Worm (Caenorhabditis elegans): Measurements from ENCODE around the gene grl-22.

grl-22 gene

ce11 chrIII:5367995-5368899 lies 45.6 kb downstream of the grl-22 start, which contains the start of gene dhs-9 (continued):
- TF ChIP-seq unc-86 (tag; optimal IDR thresholded peaks at IDR 0.05) (no peak), vab-15 (tag; optimal IDR thresholded peaks at IDR 0.05) (no peak), egl-13 (tag; optimal IDR thresholded peaks at IDR 0.05) (no peak), nhr-84 (tag; optimal IDR thresholded peaks at IDR 0.05) (no peak), ets-5 (GFP tag; IDR thresholded peaks at IDR 0.05) (no peak), mdl-1 (tag; optimal IDR thresholded peaks at IDR 0.05) (peak in 1 of 2 experiments; percentile 1), fkh-10 (GFP tag; optimal IDR thresholded peaks at IDR 0.05) (no peak), ceh-88 (GFP tag; IDR thresholded peaks at IDR 0.05) (no peak), lin-13 (GFP tag; optimal IDR thresholded peaks at IDR 0.05) (no peak), sox-4 (tag; optimal IDR thresholded peaks at IDR 0.05) (no peak), nhr-11 (tag; optimal IDR thresholded peaks at IDR 0.05) (no peak), ceh-82 (tag; optimal IDR thresholded peaks at IDR 0.05) (no peak), ama-1 (optimal IDR thresholded peaks at IDR 0.05) (no peak), nhr-90 (tag; optimal IDR thresholded peaks at IDR 0.05; ENCODE audit: poor library complexity) (peak; percentile 21), unc-130 (tag; optimal IDR thresholded peaks at IDR 0.05) (no peak), mep-1 (tag; optimal IDR thresholded peaks at IDR 0.05) (peak; percentile 34), pqm-1 (tag; optimal IDR thresholded peaks at IDR 0.05) (no peak), nhr-76 (tag; optimal IDR thresholded peaks at IDR 0.05) (no peak), nhr-77 (tag; optimal IDR thresholded peaks at IDR 0.05) (no peak), tbx-2 (tag; optimal IDR thresholded peaks at IDR 0.05) (no peak), grh-1 (GFP tag; IDR thresholded peaks at IDR 0.05) (no peak), elt-2 (tag; optimal IDR thresholded peaks at IDR 0.05) (peak; percentile 44), nhr-47 (tag; optimal IDR thresholded peaks at IDR 0.05) (no peak), ztf-11 (tag; optimal IDR thresholded peaks at IDR 0.05) (no peak), C34B4.2 (tag; optimal IDR thresholded peaks at IDR 0.05) (no peak), isw-1 (GFP tag; IDR thresholded peaks at IDR 0.05) (no peak), unc-98 (GFP tag; IDR thresholded peaks at IDR 0.05) (no peak), nhr-12 (tag; optimal IDR thresholded peaks at IDR 0.05) (no peak), dpl-1 (GFP tag; optimal IDR thresholded peaks at IDR 0.05) (peak in 1 of 3 experiments; percentile 20), fkh-4 (tag; optimal IDR thresholded peaks at IDR 0.05; ENCODE audit: borderline replicate concordance) (no peak), ceh-90 (tag; optimal IDR thresholded peaks at IDR 0.05) (no peak), zip-4 (GFP tag; optimal IDR thresholded peaks at IDR 0.05) (no peak), xbp-1 (tag; optimal IDR thresholded peaks at IDR 0.05) (peak; percentile 12), ceh-8 (GFP tag; optimal IDR thresholded peaks at IDR 0.05) (no peak), lir-3 (tag; optimal IDR thresholded peaks at IDR 0.05; ENCODE audit: poor library complexity) (no peak), nhr-20 (tag; optimal IDR thresholded peaks at IDR 0.05) (peak; percentile 92), nhr-19 (GFP tag; conservative IDR thresholded peaks at IDR 0.05) (peak; percentile 7; the same call in 1 of the 2 replicates), hpl-2 (GFP tag; optimal IDR thresholded peaks at IDR 0.05) (no peak), aha-1 (tag; optimal IDR thresholded peaks at IDR 0.05) (no peak), efl-3 (GFP tag; optimal IDR thresholded peaks at IDR 0.05) (no peak), F16B12.6 (tag; optimal IDR thresholded peaks at IDR 0.05) (no peak), Y116A8C.19 (tag; optimal IDR thresholded peaks at IDR 0.05; ENCODE audit: borderline replicate concordance) (no peak), aly-2 (tag; optimal IDR thresholded peaks at IDR 0.05) (no peak), unc-30 (tag; optimal IDR thresholded peaks at IDR 0.05) (no peak), lsy-2 (tag; optimal IDR thresholded peaks at IDR 0.05) (peak in 1 of 2 experiments; percentile 20), lin-35 (GFP tag; optimal IDR thresholded peaks at IDR 0.05) (peak in 1 of 2 experiments; percentile 32), hlh-4 (tag; optimal IDR thresholded peaks at IDR 0.05) (no peak), lin-14 (GFP tag; optimal IDR thresholded peaks at IDR 0.05) (peak; percentile 71), skn-1 (tag; optimal IDR thresholded peaks at IDR 0.05) (peak; percentile 47), blmp-1 (tag; optimal IDR thresholded peaks at IDR 0.05) (peak; percentile 46), fos-1 (tag; optimal IDR thresholded peaks at IDR 0.05) (no peak), C04F5.9 (tag; optimal IDR thresholded peaks at IDR 0.05) (no peak)

Data from whole organism, L1 larva.